Worm (Caenorhabditis elegans) whole organism, young adult: ENCODE data around the gene sri-24.

Experiments used
- B0035.1 ChIP-seq: sonication (generic microtip); optimal IDR thresholded peaks from 2 replicates; lab custom pipeline; 2016; ENCODE audit warnings: missing genetic modification characterization, mild to moderate bottlenecking, missing compliant biosample characterization, missing genotype, missing genetic modification reagents
- B0336.3 ChIP-seq: fragments of 200-800 bp; sonication (Bioruptor generic); IDR thresholded peaks from 2 replicates; pipeline ENCODE4 v1.3.6; 2022; ENCODE audit warnings: missing genetic modification characterization, missing compliant biosample characterization
- C06A6.2 ChIP-seq: fragments of 200-800 bp; sonication (Bioruptor generic); conservative IDR thresholded peaks from 2 replicates; pipeline ENCODE4 v1.3.6; 2022; ENCODE audit warnings: missing genetic modification characterization, missing compliant biosample characterization
- C17E4.6 ChIP-seq: fragments of 200-800 bp; sonication (Bioruptor generic); IDR thresholded peaks from 2 replicates; pipeline ENCODE4 v1.3.6; 2022; ENCODE audit warnings: missing genetic modification reagents, missing genetic modification characterization, missing compliant biosample characterization
- D2030.7 ChIP-seq: fragments of 200-800 bp; sonication (Bioruptor generic); IDR thresholded peaks from 2 replicates; pipeline ENCODE4 v1.3.6; 2022; ENCODE audit warnings: missing genetic modification reagents, missing genetic modification characterization, missing compliant biosample characterization
- F23B12.7 ChIP-seq: sonication (generic microtip); optimal IDR thresholded peaks from 2 replicates; lab custom pipeline; 2017; ENCODE audit warnings: missing genetic modification characterization, mild to moderate bottlenecking, missing compliant biosample characterization, antibody characterized with exemption, moderate library complexity; ENCODE audit not compliant: insufficient read depth
- F37B4.10 ChIP-seq: fragments of 200-800 bp; sonication (Bioruptor generic); IDR thresholded peaks from 2 replicates; pipeline ENCODE4 v1.3.6; 2022; ENCODE audit warnings: missing genetic modification characterization, missing compliant biosample characterization
- F39B2.1 ChIP-seq: fragments of 200-800 bp; sonication (Bioruptor generic); IDR thresholded peaks from 2 replicates; pipeline ENCODE4 v1.3.6; 2022; ENCODE audit warnings: missing genetic modification reagents, missing genetic modification characterization, missing compliant biosample characterization
- F52B5.7 ChIP-seq: sonication (generic microtip); optimal IDR thresholded peaks from 2 replicates; lab custom pipeline; 2016; ENCODE audit warnings: mild to moderate bottlenecking, missing genetic modification characterization, missing compliant biosample characterization
- T07F8.4 ChIP-seq: sonication (generic microtip); optimal IDR thresholded peaks from 2 replicates; lab custom pipeline; 2016; ENCODE audit warnings: mild to moderate bottlenecking, missing genetic modification characterization, moderate library complexity, missing compliant biosample characterization
- T26A5.8 ChIP-seq: sonication (generic microtip); optimal IDR thresholded peaks from 2 replicates; lab custom pipeline; 2016; ENCODE audit warnings: missing genetic modification characterization, missing compliant biosample characterization
- Y53F4B.3 ChIP-seq: fragments of 200-800 bp; sonication (Bioruptor generic); IDR thresholded peaks from 2 replicates; pipeline ENCODE4 v1.3.6; 2022; ENCODE audit warnings: missing genetic modification reagents, missing genetic modification characterization, missing compliant biosample characterization
- Y67H2A.10 ChIP-seq: fragments of 200-800 bp; sonication (Bioruptor generic); conservative IDR thresholded peaks from 2 replicates; pipeline ENCODE4 v1.3.6; 2022; ENCODE audit warnings: missing genetic modification reagents, missing genetic modification characterization, missing compliant biosample characterization
- ama-1 ChIP-seq, 3 experiments: fragments of 150-350 bp in 1 of 3; sonication (generic microtip) in 2 of 3; optimal IDR thresholded peaks; 2 replicates each; lab custom pipeline; 2014 to 2018; ENCODE audit warnings: missing biosample characterization in 2 of 3, missing genetic modification characterization in 2 of 3, missing genetic modification reagents in 2 of 3
- attf-3 ChIP-seq: fragments of 200-800 bp; sonication (Bioruptor generic); conservative IDR thresholded peaks from 2 replicates; pipeline ENCODE4 v1.3.6; 2022; ENCODE audit warnings: missing genetic modification reagents, missing genetic modification characterization, missing compliant biosample characterization
- attf-6 ChIP-seq: fragments of 200-800 bp; sonication (Bioruptor generic); IDR thresholded peaks from 2 replicates; pipeline ENCODE4 v1.3.6; 2022; ENCODE audit warnings: missing genetic modification reagents, missing genetic modification characterization, missing compliant biosample characterization
- bed-1 ChIP-seq: fragments of 200-800 bp; sonication (Bioruptor generic); IDR thresholded peaks from 2 replicates; pipeline ENCODE4 v1.3.6; 2022; ENCODE audit warnings: missing genetic modification reagents, missing genetic modification characterization, missing compliant biosample characterization
- cebp-1 ChIP-seq, 2 experiments: fragments of 200-800 bp in 1 of 2; sonication (Bioruptor generic) in 1 of 2; sonication (generic microtip) in 1 of 2; IDR thresholded peaks in 1 of 2; optimal IDR thresholded peaks in 1 of 2; 2 replicates each; pipeline versions ENCODE4 v1.3.6 to Lab custom; 2017 to 2022; ENCODE audit warnings: missing compliant biosample characterization in 2 of 2, missing genetic modification characterization in 2 of 2, mild to moderate bottlenecking in 1 of 2, missing genetic modification reagents in 1 of 2, moderate library complexity in 1 of 2
- ceh-100 ChIP-seq: fragments of 200-800 bp; sonication (Bioruptor generic); IDR thresholded peaks from 2 replicates; pipeline ENCODE4 v1.3.6; 2022; ENCODE audit warnings: missing genetic modification reagents, missing genetic modification characterization, missing compliant biosample characterization
- ceh-91 ChIP-seq: fragments of 200-800 bp; sonication (Bioruptor generic); IDR thresholded peaks from 2 replicates; pipeline ENCODE4 v1.3.6; 2022; ENCODE audit warnings: missing genetic modification reagents, missing genetic modification characterization, missing compliant biosample characterization
- chd-7 ChIP-seq: sonication (generic microtip); optimal IDR thresholded peaks from 2 replicates; lab custom pipeline; 2016; ENCODE audit warnings: mild to moderate bottlenecking, missing genetic modification characterization, moderate library complexity, missing compliant biosample characterization
- efl-1 ChIP-seq: fragments of 150-350 bp; optimal IDR thresholded peaks from 2 replicates; lab custom pipeline; 2014; ENCODE audit warnings: missing biosample characterization, missing genetic modification reagents, missing genetic modification characterization
- egrh-3 ChIP-seq: fragments of 200-800 bp; sonication (Bioruptor generic); IDR thresholded peaks from 2 replicates; pipeline ENCODE4 v1.3.6; 2022; ENCODE audit warnings: missing genetic modification reagents, missing genetic modification characterization, missing compliant biosample characterization
- gei-17 ChIP-seq: fragments of 200-800 bp; sonication (Bioruptor generic); optimal IDR thresholded peaks from 2 replicates; lab custom pipeline; 2018; ENCODE audit warnings: mild to moderate bottlenecking, missing genetic modification characterization, missing compliant biosample characterization
- him-1 ChIP-seq: sonication (generic microtip); optimal IDR thresholded peaks from 2 replicates; lab custom pipeline; 2016; ENCODE audit warnings: missing genotype, missing genetic modification reagents, missing genetic modification characterization, missing compliant biosample characterization
- hlh-26 ChIP-seq: fragments of 200-800 bp; sonication (Bioruptor generic); conservative IDR thresholded peaks from 2 replicates; pipeline ENCODE4 v1.3.6; 2022; ENCODE audit warnings: missing genetic modification reagents, missing genetic modification characterization, missing compliant biosample characterization
- hmg-20 ChIP-seq: fragments of 200-800 bp; sonication (Bioruptor generic); IDR thresholded peaks from 2 replicates; pipeline ENCODE4 v1.3.6; 2022; ENCODE audit warnings: missing genetic modification reagents, missing genetic modification characterization, missing compliant biosample characterization
- hrde-1 ChIP-seq: sonication (generic microtip); optimal IDR thresholded peaks from 2 replicates; lab custom pipeline; 2016; ENCODE audit warnings: missing genetic modification characterization, mild to moderate bottlenecking, missing compliant biosample characterization, moderate library complexity, missing genotype, missing genetic modification reagents, borderline replicate concordance
- let-607 ChIP-seq, 2 experiments: fragments of 200-800 bp in 1 of 2; sonication (Bioruptor generic) in 1 of 2; sonication (generic microtip) in 1 of 2; optimal IDR thresholded peaks; 2 replicates each; lab custom pipeline; 2016 to 2018; ENCODE audit warnings: mild to moderate bottlenecking in 2 of 2, missing compliant biosample characterization in 2 of 2, missing genetic modification characterization in 2 of 2, moderate library complexity in 2 of 2, missing genotype in 1 of 2
- lir-1 ChIP-seq: fragments of 200-800 bp; sonication (Bioruptor generic); conservative IDR thresholded peaks from 2 replicates; pipeline ENCODE4 v1.3.6; 2022; ENCODE audit warnings: missing genetic modification reagents, missing genetic modification characterization, missing compliant biosample characterization
- lsl-1 ChIP-seq: fragments of 200-800 bp; sonication (Bioruptor generic); optimal IDR thresholded peaks from 2 replicates; lab custom pipeline; 2018; ENCODE audit warnings: mild to moderate bottlenecking, missing genetic modification characterization, moderate library complexity, missing compliant biosample characterization
- lsy-27 ChIP-seq: sonication (generic microtip); optimal IDR thresholded peaks from 2 replicates; lab custom pipeline; 2017; ENCODE audit warnings: missing genetic modification characterization, mild to moderate bottlenecking, missing compliant biosample characterization, antibody characterized with exemption, missing genotype, borderline replicate concordance; ENCODE audit not compliant: insufficient read depth
- madf-3 ChIP-seq: fragments of 200-800 bp; sonication (Bioruptor generic); IDR thresholded peaks from 2 replicates; pipeline ENCODE4 v1.3.6; 2022; ENCODE audit warnings: missing genetic modification reagents, missing genetic modification characterization, missing compliant biosample characterization
- mcd-1 ChIP-seq: fragments of 200-800 bp; sonication (Bioruptor generic); IDR thresholded peaks from 2 replicates; pipeline ENCODE4 v1.3.6; 2022; ENCODE audit warnings: missing genetic modification reagents, missing genetic modification characterization, missing compliant biosample characterization
- nhr-179 ChIP-seq: sonication (generic microtip); optimal IDR thresholded peaks from 2 replicates; lab custom pipeline; 2016; ENCODE audit warnings: mild to moderate bottlenecking, missing genetic modification characterization, missing compliant biosample characterization
- nhr-90 ChIP-seq: sonication (generic microtip); optimal IDR thresholded peaks from 2 replicates; lab custom pipeline; 2016; ENCODE audit warnings: missing genotype, mild to moderate bottlenecking, missing genetic modification characterization, missing compliant biosample characterization
- pbrm-1 ChIP-seq: fragments of 200-800 bp; sonication (Bioruptor generic); IDR thresholded peaks from 2 replicates; pipeline ENCODE4 v1.3.6; 2022; ENCODE audit warnings: missing genetic modification reagents, missing genetic modification characterization, missing compliant biosample characterization
- rec-8 ChIP-seq, 2 experiments: sonication (generic microtip); optimal IDR thresholded peaks; 2 replicates each; lab custom pipeline; 2016; ENCODE audit warnings: mild to moderate bottlenecking in 2 of 2, missing genetic modification characterization in 2 of 2, missing genetic modification reagents in 2 of 2, missing genotype in 2 of 2, missing biosample characterization in 1 of 2, missing compliant biosample characterization in 1 of 2, moderate library complexity in 1 of 2
- snpc-1.3 ChIP-seq: sonication (generic microtip); optimal IDR thresholded peaks from 2 replicates; lab custom pipeline; 2017; ENCODE audit warnings: missing genetic modification characterization, mild to moderate bottlenecking, missing compliant biosample characterization, antibody characterized with exemption, moderate library complexity, missing genotype, missing genetic modification reagents; ENCODE audit not compliant: insufficient read depth
- sptf-2 ChIP-seq: fragments of 200-800 bp; sonication (Bioruptor generic); optimal IDR thresholded peaks from 2 replicates; lab custom pipeline; 2018; ENCODE audit warnings: mild to moderate bottlenecking, missing genetic modification characterization, missing compliant biosample characterization
- unc-130 ChIP-seq: sonication (generic microtip); optimal IDR thresholded peaks from 2 replicates; lab custom pipeline; 2016; ENCODE audit warnings: missing genetic modification reagents, missing genetic modification characterization, missing compliant biosample characterization
- zim-3 ChIP-seq: sonication (generic microtip); optimal IDR thresholded peaks from 2 replicates; lab custom pipeline; 2017; ENCODE audit warnings: mild to moderate bottlenecking, missing genetic modification characterization, moderate library complexity, missing compliant biosample characterization
- ztf-26 ChIP-seq: sonication (generic microtip); optimal IDR thresholded peaks from 2 replicates; lab custom pipeline; 2017; ENCODE audit warnings: missing genetic modification characterization, missing compliant biosample characterization
- ztf-28 ChIP-seq: fragments of 200-800 bp; sonication (Bioruptor generic); IDR thresholded peaks from 2 replicates; pipeline ENCODE4 v1.3.6; 2022; ENCODE audit warnings: missing genetic modification reagents, missing genetic modification characterization, missing compliant biosample characterization
- ztf-3 ChIP-seq: fragments of 200-800 bp; sonication (Bioruptor generic); optimal IDR thresholded peaks from 2 replicates; lab custom pipeline; 2018; ENCODE audit warnings: mild to moderate bottlenecking, missing genetic modification characterization, missing compliant biosample characterization
- ztf-6 ChIP-seq: fragments of 200-800 bp; sonication (Bioruptor generic); IDR thresholded peaks from 2 replicates; pipeline ENCODE4 v1.3.6; 2022; ENCODE audit warnings: missing genetic modification reagents, missing genetic modification characterization, missing compliant biosample characterization

The sri-24 gene

ce11 chrV:15189567-15189966 lies 22.4 kb upstream of the sri-24 start, which contains the start of gene cyn-3 (continued):
- no peak for TF ChIP-seq chd-7 (tag; lab: Kevin White, UChicago)
- no peak for TF ChIP-seq F37B4.10 (GFP tag; lab: Robert Waterston, UW)
- no peak for TF ChIP-seq lsy-27
- TF ChIP-seq nhr-179, result no peak
- peak; percentile 44 for TF ChIP-seq lsl-1 (GFP tag; lab: Kevin White, UChicago)
- TF ChIP-seq hrde-1, result no peak
- TF ChIP-seq ama-1 (optimal IDR thresholded peaks at IDR 0.05; lab: Kevin White, UChicago), result no peak
- no peak for TF ChIP-seq ama-1 (GFP tag; optimal IDR thresholded peaks at IDR 0.05; lab: Kevin White, UChicago)
- no peak for TF ChIP-seq egrh-3 (GFP tag; lab: Robert Waterston, UW)
- TF ChIP-seq cebp-1 (GFP tag; IDR thresholded peaks at IDR 0.05; lab: Robert Waterston, UW), result no peak
- peak; percentile 67 for TF ChIP-seq cebp-1 (tag; optimal IDR thresholded peaks at IDR 0.05; lab: Kevin White, UChicago)
- peak; percentile 90 for TF ChIP-seq efl-1 (GFP tag; lab: Kevin White, UChicago)
- no peak for TF ChIP-seq ztf-3
- TF ChIP-seq sptf-2 (GFP tag; lab: Kevin White, UChicago), result no peak
- no peak for TF ChIP-seq T07F8.4 (tag; lab: Kevin White, UChicago)
- TF ChIP-seq snpc-1.3 (tag; lab: Kevin White, UChicago), result peak; percentile 72
- TF ChIP-seq C06A6.2 (GFP tag; lab: Robert Waterston, UW), result no peak; the same call in 1 of the 2 replicates
- TF ChIP-seq C17E4.6 (GFP tag; lab: Robert Waterston, UW), result no peak
- TF ChIP-seq mcd-1, result peak; percentile 98
- no peak for TF ChIP-seq hlh-26
- no peak for TF ChIP-seq F52B5.7
- peak; percentile 50; the same call in 1 of the 2 replicates for TF ChIP-seq attf-6 (GFP tag; lab: Robert Waterston, UW)
- no peak for TF ChIP-seq unc-130 (GFP tag; lab: Kevin White, UChicago)
- TF ChIP-seq ceh-91 (GFP tag; lab: Robert Waterston, UW), result peak; percentile 67
- TF ChIP-seq nhr-90 (tag; lab: Kevin White, UChicago), result no peak
- TF ChIP-seq B0035.1 (tag; lab: Kevin White, UChicago), result no peak
- no peak for TF ChIP-seq gei-17 (GFP tag; lab: Kevin White, UChicago)
- TF ChIP-seq hmg-20 (GFP tag; lab: Robert Waterston, UW), result no peak
- no peak for TF ChIP-seq F39B2.1
- no peak for TF ChIP-seq let-607 (tag; optimal IDR thresholded peaks at IDR 0.05; lab: Kevin White, UChicago)
- no peak for TF ChIP-seq Y53F4B.3 (GFP tag; lab: Robert Waterston, UW)
- TF ChIP-seq ztf-26 (tag; lab: Kevin White, UChicago), result peak; percentile 50
- TF ChIP-seq lir-1, result no peak
- TF ChIP-seq B0336.3 (GFP tag; lab: Robert Waterston, UW), result 0 out of 2 replicates have a peak, but pooled peaks have one; percentile 16
- no peak; the same call in 1 of the 2 replicates for TF ChIP-seq ztf-6
- peak; percentile 41; the same call in 1 of the 2 replicates for TF ChIP-seq pbrm-1
- no peak for TF ChIP-seq ztf-28 (GFP tag; lab: Robert Waterston, UW)
- TF ChIP-seq him-1 (tag; lab: Kevin White, UChicago), result no peak
- TF ChIP-seq madf-3 (GFP tag; lab: Robert Waterston, UW), result no peak
- TF ChIP-seq bed-1 (GFP tag; lab: Robert Waterston, UW), result no peak
- TF ChIP-seq D2030.7 (GFP tag; lab: Robert Waterston, UW), result peak; percentile 49; the same call in 1 of the 2 replicates
- no peak for TF ChIP-seq rec-8 (tag; optimal IDR thresholded peaks at IDR 0.05; lab: Kevin White, UChicago)
- TF ChIP-seq ceh-100 (GFP tag; lab: Robert Waterston, UW), result peak; percentile 71
- 0 out of 2 replicates have a peak, but pooled peaks have one; percentile 39 for TF ChIP-seq attf-3 (GFP tag; lab: Robert Waterston, UW)
- TF ChIP-seq F23B12.7 (tag; lab: Kevin White, UChicago), result peak; percentile 90
- no peak for TF ChIP-seq Y67H2A.10
- TF ChIP-seq zim-3 (tag; lab: Kevin White, UChicago), result no peak
- no peak for TF ChIP-seq T26A5.8 (tag; lab: Kevin White, UChicago)
